Worm (Caenorhabditis elegans) whole organism, late embryonic: Measurements from ENCODE around the gene T25F10.4.

ENCODE experiments used
- C08G9.2 ChIP-seq: sonication (generic microtip); optimal IDR thresholded peaks from 2 replicates; lab custom pipeline; 2016; ENCODE audit warnings: mild to moderate bottlenecking, missing genetic modification characterization, moderate library complexity, missing compliant biosample characterization
- F13H6.1 ChIP-seq: sonication (generic microtip); optimal IDR thresholded peaks from 2 replicates; lab custom pipeline; 2016; ENCODE audit warnings: missing genetic modification characterization, missing compliant biosample characterization
- T23F11.4 ChIP-seq: fragments of 200-800 bp; sonication (Bioruptor generic); optimal IDR thresholded peaks from 2 replicates; lab custom pipeline; 2018; ENCODE audit warnings: mild to moderate bottlenecking, missing genetic modification characterization, missing compliant biosample characterization
- ahr-1 ChIP-seq: sonication (generic microtip); optimal IDR thresholded peaks from 2 replicates; lab custom pipeline; 2016; ENCODE audit warnings: missing genetic modification characterization, missing compliant biosample characterization
- ama-1 ChIP-seq: fragments of 150-350 bp; optimal IDR thresholded peaks from 2 replicates; lab custom pipeline; 2014
- ceh-14 ChIP-seq: sonication (generic microtip); optimal IDR thresholded peaks from 2 replicates; lab custom pipeline; 2016; ENCODE audit warnings: missing genotype, missing genetic modification characterization, missing compliant biosample characterization
- ceh-22 ChIP-seq: sonication (generic microtip); optimal IDR thresholded peaks from 2 replicates; lab custom pipeline; 2017; ENCODE audit warnings: missing biosample characterization, missing genetic modification characterization
- ceh-30 ChIP-seq: fragments of 150-350 bp; optimal IDR thresholded peaks from 2 replicates; lab custom pipeline; 2014; ENCODE audit warnings: missing biosample characterization, missing genetic modification characterization
- ceh-31 ChIP-seq: sonication (generic microtip); optimal IDR thresholded peaks from 2 replicates; lab custom pipeline; 2016; ENCODE audit warnings: missing genetic modification characterization, missing compliant biosample characterization
- ceh-34 ChIP-seq: sonication (generic microtip); optimal IDR thresholded peaks from 2 replicates; lab custom pipeline; 2016; ENCODE audit warnings: mild to moderate bottlenecking, missing genetic modification characterization, missing compliant biosample characterization
- ceh-9 ChIP-seq: sonication (generic microtip); optimal IDR thresholded peaks from 2 replicates; lab custom pipeline; 2016; ENCODE audit warnings: mild to moderate bottlenecking, missing genetic modification characterization, inconsistent platforms, missing compliant biosample characterization
- che-1 ChIP-seq: sonication (generic microtip); optimal IDR thresholded peaks from 2 replicates; lab custom pipeline; 2016; ENCODE audit warnings: mild to moderate bottlenecking, missing genetic modification characterization, missing compliant biosample characterization
- elt-2 ChIP-seq: sonication (generic microtip); optimal IDR thresholded peaks from 2 replicates; lab custom pipeline; 2016; ENCODE audit warnings: missing genetic modification reagents, missing genetic modification characterization, missing compliant biosample characterization
- elt-4 ChIP-seq: sonication (generic microtip); optimal IDR thresholded peaks from 2 replicates; lab custom pipeline; 2016; ENCODE audit warnings: missing genetic modification characterization, missing compliant biosample characterization
- ets-4 ChIP-seq: sonication (generic microtip); optimal IDR thresholded peaks from 2 replicates; lab custom pipeline; 2016; ENCODE audit warnings: missing genetic modification characterization, missing compliant biosample characterization
- eyg-1 ChIP-seq: sonication (generic microtip); optimal IDR thresholded peaks from 2 replicates; lab custom pipeline; 2016; ENCODE audit warnings: missing genotype, missing genetic modification characterization, missing compliant biosample characterization
- fkh-6 ChIP-seq: sonication (generic microtip); optimal IDR thresholded peaks from 2 replicates; lab custom pipeline; 2016; ENCODE audit warnings: missing genetic modification characterization, missing compliant biosample characterization
- hlh-13 ChIP-seq: fragments of 200-800 bp; sonication (Bioruptor generic); optimal IDR thresholded peaks from 2 replicates; lab custom pipeline; 2018; ENCODE audit warnings: mild to moderate bottlenecking, missing genetic modification characterization, missing compliant biosample characterization
- hlh-15 ChIP-seq: sonication (generic microtip); optimal IDR thresholded peaks from 2 replicates; lab custom pipeline; 2016; ENCODE audit warnings: missing genetic modification characterization, missing compliant biosample characterization
- hlh-30 ChIP-seq: sonication (generic microtip); optimal IDR thresholded peaks from 2 replicates; lab custom pipeline; 2017; ENCODE audit warnings: antibody characterized with exemption, missing genetic modification characterization, missing compliant biosample characterization; ENCODE audit not compliant: insufficient read depth
- hlh-8 ChIP-seq: sonication (generic microtip); optimal IDR thresholded peaks from 2 replicates; lab custom pipeline; 2016; ENCODE audit warnings: missing genotype, missing genetic modification characterization, missing compliant biosample characterization
- lin-11 ChIP-seq: fragments of 200-800 bp; sonication (Bioruptor generic); optimal IDR thresholded peaks from 2 replicates; lab custom pipeline; 2018; ENCODE audit warnings: mild to moderate bottlenecking, missing genetic modification characterization, missing compliant biosample characterization
- madf-2 ChIP-seq: sonication (generic microtip); optimal IDR thresholded peaks from 2 replicates; lab custom pipeline; 2017; ENCODE audit warnings: missing genetic modification characterization, missing compliant biosample characterization
- npax-4 ChIP-seq: sonication (generic microtip); optimal IDR thresholded peaks from 2 replicates; lab custom pipeline; 2016; ENCODE audit warnings: missing genetic modification characterization, missing compliant biosample characterization
- pag-3 ChIP-seq: sonication (generic microtip); optimal IDR thresholded peaks from 2 replicates; lab custom pipeline; 2016; ENCODE audit warnings: missing compliant biosample characterization, missing genetic modification characterization, borderline replicate concordance
- pax-1 ChIP-seq: fragments of 150-350 bp; optimal IDR thresholded peaks from 2 replicates; lab custom pipeline; 2014; ENCODE audit warnings: missing biosample characterization, missing genetic modification characterization
- pha-4 ChIP-seq: fragments of 150-350 bp; optimal IDR thresholded peaks from 2 replicates; lab custom pipeline; 2018; ENCODE audit warnings: missing biosample characterization, missing genetic modification reagents, missing genetic modification characterization
- pqm-1 ChIP-seq: sonication (generic microtip); optimal IDR thresholded peaks from 2 replicates; lab custom pipeline; 2016; ENCODE audit warnings: missing genetic modification characterization, missing compliant biosample characterization
- rnt-1 ChIP-seq: sonication (generic microtip); optimal IDR thresholded peaks from 2 replicates; lab custom pipeline; 2016; ENCODE audit warnings: missing genetic modification characterization, missing compliant biosample characterization
- sdc-2 ChIP-seq: sonication (generic microtip); optimal IDR thresholded peaks from 2 replicates; lab custom pipeline; 2016; ENCODE audit warnings: missing genotype, missing genetic modification characterization, missing compliant biosample characterization
- sox-2 ChIP-seq: fragments of 200-800 bp; sonication (Bioruptor generic); IDR thresholded peaks from 2 replicates; pipeline ENCODE4 v1.3.6; 2022; ENCODE audit warnings: missing genetic modification reagents, missing genetic modification characterization, missing compliant biosample characterization
- tbx-2 ChIP-seq: sonication (generic microtip); optimal IDR thresholded peaks from 2 replicates; lab custom pipeline; 2016; ENCODE audit warnings: missing genetic modification characterization, missing compliant biosample characterization
- ttx-3 ChIP-seq: sonication (generic microtip); optimal IDR thresholded peaks from 2 replicates; lab custom pipeline; 2016; ENCODE audit warnings: missing genetic modification reagents, missing genetic modification characterization, missing compliant biosample characterization
- unc-3 ChIP-seq, 2 experiments: fragments of 200-800 bp in 1 of 2; sonication (Bioruptor generic) in 1 of 2; sonication (generic microtip) in 1 of 2; conservative IDR thresholded peaks in 1 of 2; optimal IDR thresholded peaks in 1 of 2; 2 replicates each; pipeline versions ENCODE4 v1.3.6 to Lab custom; 2016 to 2022; ENCODE audit warnings: missing compliant biosample characterization in 2 of 2, missing genetic modification characterization in 2 of 2, missing genetic modification reagents in 1 of 2
- unc-55 ChIP-seq: sonication (generic microtip); optimal IDR thresholded peaks from 2 replicates; lab custom pipeline; 2017; ENCODE audit warnings: missing biosample characterization, missing genetic modification reagents, missing genetic modification characterization
- zip-5 ChIP-seq: sonication (generic microtip); optimal IDR thresholded peaks from 2 replicates; lab custom pipeline; 2016; ENCODE audit warnings: missing genetic modification characterization, missing compliant biosample characterization
- ztf-16 ChIP-seq: sonication (generic microtip); optimal IDR thresholded peaks from 2 replicates; lab custom pipeline; 2017; ENCODE audit warnings: missing genetic modification characterization, missing compliant biosample characterization

The T25F10.4 gene

DNA sequence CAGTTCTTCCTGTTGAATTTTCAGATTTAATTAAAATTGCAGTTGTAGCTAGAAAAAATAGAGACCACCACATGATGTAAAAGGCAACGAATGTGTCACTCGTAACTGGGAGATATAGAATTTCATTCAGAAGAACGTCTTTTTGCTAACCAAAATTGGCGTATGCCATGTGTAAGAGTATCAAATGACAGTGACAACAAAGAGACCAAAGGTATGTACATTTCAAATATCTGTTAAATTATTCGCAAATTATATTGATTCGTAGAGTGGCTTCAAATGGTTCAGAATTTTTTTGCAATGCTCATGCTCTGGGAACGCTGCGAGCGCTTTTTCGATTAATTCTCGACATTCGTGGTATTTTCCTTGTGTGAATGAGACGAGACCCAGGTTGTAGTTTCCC, at the start of gene T25F10.4:
Gene T25F10.4 (minus strand): TSS at position 101 of the 400 bp plus-strand sequence.
- TF ChIP-seq ets-4 (tag; lab: Kevin White, UChicago) (no peak), hlh-13 (GFP tag; lab: Kevin White, UChicago) (no peak), F13H6.1 (tag; lab: Kevin White, UChicago) (no peak), fkh-6 (no peak), hlh-15 (tag; lab: Kevin White, UChicago) (no peak), pqm-1 (tag; lab: Kevin White, UChicago) (no peak), C08G9.2 (tag; lab: Kevin White, UChicago) (no peak), ahr-1 (tag; lab: Kevin White, UChicago) (no peak), eyg-1 (no peak), pha-4 (no peak), ceh-14 (tag; lab: Kevin White, UChicago) (no peak), tbx-2 (tag; lab: Kevin White, UChicago) (no peak), ceh-34 (tag; lab: Kevin White, UChicago) (no peak), unc-3 (GFP tag; conservative IDR thresholded peaks at IDR 0.05; lab: Robert Waterston, UW) (no peak), unc-3 (tag; optimal IDR thresholded peaks at IDR 0.05; lab: Kevin White, UChicago) (no peak), ttx-3 (no peak), zip-5 (tag; lab: Kevin White, UChicago) (no peak), ceh-9 (tag; lab: Kevin White, UChicago) (no peak), ceh-22 (no peak), unc-55 (no peak), lin-11 (tag; lab: Kevin White, UChicago) (no peak)

ce11 chrV:6811863-6812262, 49.6 kb upstream of the T25F10.4 start:
- TF ChIP-seq hlh-15 (tag; lab: Kevin White, UChicago) = no peak
- TF ChIP-seq pag-3 (tag; lab: Kevin White, UChicago) = no peak
- no peak for TF ChIP-seq ceh-14 (tag; lab: Kevin White, UChicago)
- TF ChIP-seq pha-4 = no peak
- peak; percentile 53 for TF ChIP-seq elt-2 (tag; lab: Kevin White, UChicago)
- no peak for TF ChIP-seq ceh-9 (tag; lab: Kevin White, UChicago)
- no peak for TF ChIP-seq hlh-13 (GFP tag; lab: Kevin White, UChicago)
- no peak for TF ChIP-seq fkh-6

- TF ChIP-seq elt-2 (tag; lab: Kevin White, UChicago) (peak; percentile 17), hlh-30 (tag; lab: Kevin White, UChicago) (no peak)
These were observed 47.8 kb upstream of the T25F10.4 start for ce11 chrV:6810091-6810490.

DNA sequence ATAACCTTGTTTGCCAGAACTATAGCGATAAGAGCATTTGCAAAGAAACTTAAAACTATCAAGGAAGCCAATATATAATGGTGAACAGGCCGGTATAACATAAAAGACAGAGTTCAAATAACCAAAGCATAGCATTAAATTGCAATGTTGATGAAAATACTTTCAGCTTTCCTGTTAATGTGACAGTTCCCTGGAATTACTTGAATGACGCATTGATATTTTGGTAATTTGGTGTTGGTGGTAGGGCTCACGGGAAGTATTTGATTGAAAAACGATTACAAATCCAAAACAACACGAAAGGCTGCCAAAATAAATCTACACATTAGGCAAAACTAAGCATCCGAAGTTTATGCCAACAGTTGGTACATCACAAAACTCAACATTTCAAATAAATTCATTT, 46.7 kb upstream of the T25F10.4 start, which contains the start of gene dmsr-16:
Gene dmsr-16 (minus strand): TSS at position 101 of the 400 bp plus-strand sequence.
- TF ChIP-seq sdc-2 (tag; lab: Kevin White, UChicago) (no peak), hlh-13 (GFP tag; lab: Kevin White, UChicago) (no peak), ttx-3 (no peak), F13H6.1 (tag; lab: Kevin White, UChicago) (no peak), T23F11.4 (GFP tag; lab: Kevin White, UChicago) (no peak), rnt-1 (no peak), ama-1 (lab: Kevin White, UChicago) (no peak), pax-1 (no peak), sox-2 (GFP tag; lab: Robert Waterston, UW) (no peak), ceh-30 (no peak)

ce11 chrV:6806340-6806739, 44.1 kb upstream of the T25F10.4 start, which contains the start of gene dmsr-12:
dmsr-12 (minus strand) TSS chrV:6806440.
- TF ChIP-seq hlh-8 (tag; lab: Kevin White, UChicago) = no peak
- TF ChIP-seq elt-4 (tag; lab: Kevin White, UChicago) = no peak
- TF ChIP-seq, all 69 proteins: peak for 0

ce11 chrV:6803992-6804391, 41.7 kb upstream of the T25F10.4 start, which contains the start of gene dmsr-11:
dmsr-11 (minus strand) TSS chrV:6804092.
- TF ChIP-seq T23F11.4 (GFP tag; lab: Kevin White, UChicago) (no peak), che-1 (tag; lab: Kevin White, UChicago) (no peak), ceh-31 (tag; lab: Kevin White, UChicago) (no peak), madf-2 (tag; lab: Kevin White, UChicago) (no peak), hlh-30 (tag; lab: Kevin White, UChicago) (no peak), ztf-16 (no peak), ets-4 (tag; lab: Kevin White, UChicago) (no peak), npax-4 (tag; lab: Kevin White, UChicago) (no peak)
- TF ChIP-seq, all 69 proteins: peak for 0
